Worm (Caenorhabditis elegans) whole organism, young adult: ENCODE results near the gene cpt-2.

Experiments
- B0019.2 ChIP-seq: fragments of 200-800 bp; sonication (Bioruptor generic); conservative IDR thresholded peaks from 2 replicates; pipeline ENCODE4 v1.3.6; 2022; ENCODE audit warnings: missing genetic modification reagents, missing genetic modification characterization, missing compliant biosample characterization
- B0035.1 ChIP-seq: sonication (generic microtip); optimal IDR thresholded peaks from 2 replicates; lab custom pipeline; 2016; ENCODE audit warnings: missing genetic modification characterization, mild to moderate bottlenecking, missing compliant biosample characterization, missing genotype, missing genetic modification reagents
- C17E4.6 ChIP-seq: fragments of 200-800 bp; sonication (Bioruptor generic); IDR thresholded peaks from 2 replicates; pipeline ENCODE4 v1.3.6; 2022; ENCODE audit warnings: missing genetic modification reagents, missing genetic modification characterization, missing compliant biosample characterization
- F22D6.2 ChIP-seq: sonication (generic microtip); optimal IDR thresholded peaks from 2 replicates; lab custom pipeline; 2016; ENCODE audit warnings: mild to moderate bottlenecking, missing genetic modification characterization, missing compliant biosample characterization
- F23B12.7 ChIP-seq: sonication (generic microtip); optimal IDR thresholded peaks from 2 replicates; lab custom pipeline; 2017; ENCODE audit warnings: missing genetic modification characterization, mild to moderate bottlenecking, missing compliant biosample characterization, antibody characterized with exemption, moderate library complexity; ENCODE audit not compliant: insufficient read depth
- F39B2.1 ChIP-seq: fragments of 200-800 bp; sonication (Bioruptor generic); IDR thresholded peaks from 2 replicates; pipeline ENCODE4 v1.3.6; 2022; ENCODE audit warnings: missing genetic modification reagents, missing genetic modification characterization, missing compliant biosample characterization
- F55B11.4 ChIP-seq: sonication (generic microtip); optimal IDR thresholded peaks from 2 replicates; lab custom pipeline; 2016; ENCODE audit warnings: missing compliant biosample characterization, missing genetic modification characterization, borderline replicate concordance; ENCODE audit not compliant: insufficient read depth
- K12H6.12 ChIP-seq: fragments of 200-800 bp; sonication (Bioruptor generic); optimal IDR thresholded peaks from 2 replicates; lab custom pipeline; 2018; ENCODE audit warnings: mild to moderate bottlenecking, missing genetic modification characterization, missing compliant biosample characterization
- T07F8.4 ChIP-seq: sonication (generic microtip); optimal IDR thresholded peaks from 2 replicates; lab custom pipeline; 2016; ENCODE audit warnings: mild to moderate bottlenecking, missing genetic modification characterization, moderate library complexity, missing compliant biosample characterization
- Y56A3A.18 ChIP-seq: fragments of 200-800 bp; sonication (Bioruptor generic); IDR thresholded peaks from 2 replicates; pipeline ENCODE4 v1.3.6; 2022; ENCODE audit warnings: missing genetic modification reagents, missing genetic modification characterization, missing compliant biosample characterization
- akir-1 ChIP-seq: fragments of 200-800 bp; sonication (Bioruptor generic); optimal IDR thresholded peaks from 2 replicates; lab custom pipeline; 2018; ENCODE audit warnings: mild to moderate bottlenecking, missing genetic modification characterization, moderate library complexity, missing compliant biosample characterization
- aptf-2 ChIP-seq: fragments of 200-800 bp; sonication (Bioruptor generic); conservative IDR thresholded peaks from 2 replicates; pipeline ENCODE4 v1.3.6; 2022; ENCODE audit warnings: missing genetic modification reagents, missing genetic modification characterization, missing compliant biosample characterization
- cebp-1 ChIP-seq, 2 experiments: fragments of 200-800 bp in 1 of 2; sonication (Bioruptor generic) in 1 of 2; sonication (generic microtip) in 1 of 2; IDR thresholded peaks in 1 of 2; optimal IDR thresholded peaks in 1 of 2; 2 replicates each; pipeline versions ENCODE4 v1.3.6 to Lab custom; 2017 to 2022; ENCODE audit warnings: missing compliant biosample characterization in 2 of 2, missing genetic modification characterization in 2 of 2, mild to moderate bottlenecking in 1 of 2, missing genetic modification reagents in 1 of 2, moderate library complexity in 1 of 2
- ceh-100 ChIP-seq: fragments of 200-800 bp; sonication (Bioruptor generic); IDR thresholded peaks from 2 replicates; pipeline ENCODE4 v1.3.6; 2022; ENCODE audit warnings: missing genetic modification reagents, missing genetic modification characterization, missing compliant biosample characterization
- ceh-27 ChIP-seq: fragments of 200-800 bp; sonication (Bioruptor generic); optimal IDR thresholded peaks from 2 replicates; lab custom pipeline; 2018; ENCODE audit warnings: mild to moderate bottlenecking, missing genetic modification characterization, moderate library complexity, missing compliant biosample characterization
- dpl-1 ChIP-seq: fragments of 150-350 bp; optimal IDR thresholded peaks from 2 replicates; lab custom pipeline; 2014; ENCODE audit warnings: missing biosample characterization, missing genetic modification reagents, missing genetic modification characterization
- efl-1 ChIP-seq: fragments of 150-350 bp; optimal IDR thresholded peaks from 2 replicates; lab custom pipeline; 2014; ENCODE audit warnings: missing biosample characterization, missing genetic modification reagents, missing genetic modification characterization
- egl-18 ChIP-seq: fragments of 200-800 bp; sonication (Bioruptor generic); IDR thresholded peaks from 2 replicates; pipeline ENCODE4 v1.3.6; 2022; ENCODE audit warnings: missing genetic modification reagents, missing genetic modification characterization, missing compliant biosample characterization
- ekl-4 ChIP-seq: fragments of 200-800 bp; sonication (Bioruptor generic); IDR thresholded peaks from 2 replicates; pipeline ENCODE4 v1.3.6; 2022; ENCODE audit warnings: missing genetic modification reagents, missing genetic modification characterization, missing compliant biosample characterization
- hlh-12 ChIP-seq: sonication (generic microtip); optimal IDR thresholded peaks from 2 replicates; lab custom pipeline; 2016; ENCODE audit warnings: missing genetic modification characterization, missing compliant biosample characterization
- let-607 ChIP-seq, 2 experiments: fragments of 200-800 bp in 1 of 2; sonication (Bioruptor generic) in 1 of 2; sonication (generic microtip) in 1 of 2; optimal IDR thresholded peaks; 2 replicates each; lab custom pipeline; 2016 to 2018; ENCODE audit warnings: mild to moderate bottlenecking in 2 of 2, missing compliant biosample characterization in 2 of 2, missing genetic modification characterization in 2 of 2, moderate library complexity in 2 of 2, missing genotype in 1 of 2
- lin-26 ChIP-seq: fragments of 200-800 bp; sonication (Bioruptor generic); IDR thresholded peaks from 2 replicates; pipeline ENCODE4 v1.3.6; 2022; ENCODE audit warnings: missing genetic modification reagents, missing genetic modification characterization, missing compliant biosample characterization
- lsl-1 ChIP-seq: fragments of 200-800 bp; sonication (Bioruptor generic); optimal IDR thresholded peaks from 2 replicates; lab custom pipeline; 2018; ENCODE audit warnings: mild to moderate bottlenecking, missing genetic modification characterization, moderate library complexity, missing compliant biosample characterization
- madf-6 ChIP-seq: fragments of 200-800 bp; sonication (Bioruptor generic); IDR thresholded peaks from 2 replicates; pipeline ENCODE4 v1.3.6; 2022; ENCODE audit warnings: missing genetic modification reagents, missing genetic modification characterization, missing compliant biosample characterization
- mel-28 ChIP-seq: sonication (generic microtip); optimal IDR thresholded peaks from 2 replicates; lab custom pipeline; 2016; ENCODE audit warnings: borderline replicate concordance, mild to moderate bottlenecking, missing genetic modification characterization, missing compliant biosample characterization
- mes-4 ChIP-seq: sonication (generic microtip); optimal IDR thresholded peaks from 2 replicates; lab custom pipeline; 2016; ENCODE audit warnings: missing genotype, missing genetic modification characterization, missing compliant biosample characterization
- mxl-1 ChIP-seq: sonication (generic microtip); optimal IDR thresholded peaks from 2 replicates; lab custom pipeline; 2016; ENCODE audit warnings: missing genetic modification characterization, missing compliant biosample characterization
- nfya-1 ChIP-seq: sonication (generic microtip); optimal IDR thresholded peaks from 2 replicates; lab custom pipeline; 2017; ENCODE audit warnings: antibody characterized with exemption, missing compliant biosample characterization, missing genetic modification characterization, borderline replicate concordance; ENCODE audit not compliant: insufficient read depth
- nhr-120 ChIP-seq: fragments of 200-800 bp; sonication (Bioruptor generic); IDR thresholded peaks from 2 replicates; pipeline ENCODE4 v1.3.6; 2022; ENCODE audit warnings: missing genetic modification characterization, missing compliant biosample characterization
- nhr-179 ChIP-seq: sonication (generic microtip); optimal IDR thresholded peaks from 2 replicates; lab custom pipeline; 2016; ENCODE audit warnings: mild to moderate bottlenecking, missing genetic modification characterization, missing compliant biosample characterization
- nhr-27 ChIP-seq: fragments of 200-800 bp; sonication (Bioruptor generic); optimal IDR thresholded peaks from 2 replicates; lab custom pipeline; 2018; ENCODE audit warnings: mild to moderate bottlenecking, missing genetic modification characterization, moderate library complexity, missing compliant biosample characterization
- nhr-80 ChIP-seq: sonication (generic microtip); optimal IDR thresholded peaks from 2 replicates; lab custom pipeline; 2016; ENCODE audit warnings: missing genetic modification characterization, missing compliant biosample characterization
- pha-4 ChIP-seq: fragments of 150-350 bp; sonication (generic microtip); optimal IDR thresholded peaks from 2 replicates; lab custom pipeline; 2014; ENCODE audit warnings: missing biosample characterization, missing genetic modification reagents, missing genetic modification characterization
- sdz-38 ChIP-seq: sonication (generic microtip); optimal IDR thresholded peaks from 2 replicates; lab custom pipeline; 2016; ENCODE audit warnings: missing genotype, missing genetic modification characterization, missing compliant biosample characterization
- sea-2 ChIP-seq: fragments of 200-800 bp; sonication (Bioruptor generic); IDR thresholded peaks from 2 replicates; pipeline ENCODE4 v1.3.6; 2022; ENCODE audit warnings: missing genetic modification characterization, missing compliant biosample characterization
- tlf-1 ChIP-seq: fragments of 200-800 bp; sonication (Bioruptor generic); optimal IDR thresholded peaks from 2 replicates; lab custom pipeline; 2018; ENCODE audit warnings: mild to moderate bottlenecking, missing genetic modification characterization, missing compliant biosample characterization
- zfh-2 ChIP-seq: fragments of 200-800 bp; sonication (Bioruptor generic); conservative IDR thresholded peaks from 2 replicates; pipeline ENCODE4 v1.3.6; 2022; ENCODE audit warnings: missing genetic modification reagents, missing genetic modification characterization, missing compliant biosample characterization
- ztf-25 ChIP-seq: fragments of 200-800 bp; sonication (Bioruptor generic); IDR thresholded peaks from 2 replicates; pipeline ENCODE4 v1.3.6; 2022; ENCODE audit warnings: missing genetic modification reagents, missing genetic modification characterization, missing compliant biosample characterization
- ztf-6 ChIP-seq: fragments of 200-800 bp; sonication (Bioruptor generic); IDR thresholded peaks from 2 replicates; pipeline ENCODE4 v1.3.6; 2022; ENCODE audit warnings: missing genetic modification reagents, missing genetic modification characterization, missing compliant biosample characterization

cpt-2 gene

ce11 chrIV:11145929-11146339 is 33.5 kb upstream of the cpt-2 start (continued):
- TF ChIP-seq tlf-1 (GFP tag; lab: Kevin White, UChicago) (peak; percentile 76), mxl-1 (tag; lab: Kevin White, UChicago) (peak; percentile 72), pha-4 (no peak), lsl-1 (peak; percentile 37), nhr-120 (GFP tag; lab: Robert Waterston, UW) (no peak), ekl-4 (GFP tag; lab: Robert Waterston, UW) (peak; percentile 72), F23B12.7 (no peak), zfh-2 (GFP tag; lab: Robert Waterston, UW) (no peak), hlh-12 (no peak), nhr-27 (peak; percentile 75), ceh-100 (peak; percentile 20; the same call in 1 of the 2 replicates), C17E4.6 (no peak), aptf-2 (GFP tag; lab: Robert Waterston, UW) (no peak), K12H6.12 (tag; lab: Kevin White, UChicago) (no peak), akir-1 (no peak), mes-4 (tag; lab: Kevin White, UChicago) (no peak), efl-1 (no peak), ztf-25 (GFP tag; lab: Robert Waterston, UW) (no peak), nhr-179 (tag; lab: Kevin White, UChicago) (no peak), nhr-80 (tag; lab: Kevin White, UChicago) (no peak), F55B11.4 (tag; lab: Kevin White, UChicago) (no peak), egl-18 (no peak), let-607 (tag; optimal IDR thresholded peaks at IDR 0.05; lab: Kevin White, UChicago) (no peak), F39B2.1 (GFP tag; lab: Robert Waterston, UW) (no peak), Y56A3A.18 (0 out of 2 replicates have a peak, but pooled peaks have one; percentile 49)
- TF ChIP-seq, all 124 proteins: peak for 53

ce11 chrIV:11146492-11146891 is 33.0 kb upstream of the cpt-2 start:
- TF ChIP-seq cebp-1 (GFP tag; IDR thresholded peaks at IDR 0.05; lab: Robert Waterston, UW) (no peak), cebp-1 (tag; optimal IDR thresholded peaks at IDR 0.05; lab: Kevin White, UChicago) (no peak), nhr-179 (tag; lab: Kevin White, UChicago) (no peak), F22D6.2 (tag; lab: Kevin White, UChicago) (no peak), ztf-6 (GFP tag; lab: Robert Waterston, UW) (no peak), nfya-1 (tag; lab: Kevin White, UChicago) (no peak), B0035.1 (tag; lab: Kevin White, UChicago) (no peak), madf-6 (no peak), mel-28 (no peak), ceh-27 (GFP tag; lab: Kevin White, UChicago) (no peak), sdz-38 (no peak), dpl-1 (GFP tag; lab: Kevin White, UChicago) (no peak), T07F8.4 (no peak), lin-26 (GFP tag; lab: Robert Waterston, UW) (no peak), B0019.2 (no peak), sea-2 (GFP tag; lab: Robert Waterston, UW) (no peak)
